Fruit fly (Drosophila melanogaster): ENCODE results near the gene Ing3.

dm6 chrX:18618122-18618521, 34.8 kb downstream of the Ing3 start:
- TF ChIP-seq brk (GFP tag; optimal IDR thresholded peaks at IDR 0.05) (no peak), dmrt93B (GFP tag; optimal IDR thresholded peaks at IDR 0.05) (no peak), pan (optimal IDR thresholded peaks at IDR 0.05) (no peak), usp (GFP tag; optimal IDR thresholded peaks at IDR 0.05) (no peak), Jra (GFP tag; optimal IDR thresholded peaks at IDR 0.05) (no peak), Dif (GFP tag; optimal IDR thresholded peaks at IDR 0.05; ENCODE audit: partially characterized antibody) (no peak), fru (GFP tag; optimal IDR thresholded peaks at IDR 0.05) (no peak), psq (GFP tag; optimal IDR thresholded peaks at IDR 0.05) (no peak), br (GFP tag; optimal IDR thresholded peaks at IDR 0.05) (no peak), Hr78 (GFP tag; optimal IDR thresholded peaks at IDR 0.05) (no peak)

Measured in whole organism, wandering third instar larva.